Fruit fly (Drosophila melanogaster) whole organism, embryonic: Measurements from ENCODE around the gene Ire1.
A peak's percentile ranks its signal among the peaks of the same experiment; 100 is the strongest.

Source experiments
- Abd-B ChIP-seq: fragments of 200-800 bp; sonication (Bioruptor generic); optimal IDR thresholded peaks from 2 replicates; lab custom pipeline; 2018; ENCODE audit warnings: missing biosample characterization, mild to moderate bottlenecking, missing genetic modification characterization, moderate library complexity
- Ada2b ChIP-seq: fragments of 200-800 bp; sonication (Bioruptor generic); IDR thresholded peaks from 2 replicates; pipeline ENCODE4 v1.3.6; 2022; ENCODE audit warnings: missing biosample characterization, missing genetic modification characterization
- CG10209 ChIP-seq: fragments of 200-800 bp; sonication (Bioruptor generic); optimal IDR thresholded peaks from 3 replicates; lab custom pipeline; 2017; ENCODE audit warnings: missing biosample characterization, mild to moderate bottlenecking, missing genetic modification characterization, missing genetic modification reagents
- CG10654 ChIP-seq: fragments of 200-800 bp; sonication (Bioruptor generic); optimal IDR thresholded peaks from 2 replicates; lab custom pipeline; 2016; ENCODE audit warnings: missing biosample characterization, missing genetic modification characterization
- CG12071 ChIP-seq: fragments of 200-800 bp; sonication (Bioruptor generic); optimal IDR thresholded peaks from 3 replicates; lab custom pipeline; 2018; ENCODE audit warnings: missing biosample characterization, mild to moderate bottlenecking, missing genetic modification characterization
- CG12236 ChIP-seq: fragments of 200-800 bp; sonication (Bioruptor generic); optimal IDR thresholded peaks from 2 replicates; lab custom pipeline; 2016; ENCODE audit warnings: missing biosample characterization, missing genetic modification characterization
- CG13287 ChIP-seq: fragments of 200-800 bp; sonication (Bioruptor generic); IDR thresholded peaks from 2 replicates; pipeline ENCODE4 v1.3.6; 2022; ENCODE audit warnings: missing biosample characterization, missing genetic modification characterization; ENCODE audit not compliant: partially characterized antibody
- CG13424 ChIP-seq: fragments of 200-800 bp; sonication (Bioruptor generic); optimal IDR thresholded peaks from 2 replicates; lab custom pipeline; 2019; ENCODE audit warnings: missing biosample characterization, mild to moderate bottlenecking, missing genetic modification characterization, moderate library complexity
- CG16779 ChIP-seq: fragments of 200-800 bp; sonication (Bioruptor generic); IDR thresholded peaks from 2 replicates; pipeline ENCODE4 v1.3.6; 2022; ENCODE audit warnings: missing biosample characterization, missing genetic modification characterization
- CG17186 ChIP-seq: fragments of 200-800 bp; sonication (Bioruptor generic); optimal IDR thresholded peaks from 3 replicates; lab custom pipeline; 2017; ENCODE audit warnings: missing biosample characterization, missing genetic modification reagents, missing genetic modification characterization
- CG17359 ChIP-seq: fragments of 200-800 bp; sonication (Bioruptor generic); optimal IDR thresholded peaks from 3 replicates; lab custom pipeline; 2018; ENCODE audit warnings: missing biosample characterization, mild to moderate bottlenecking, missing genetic modification characterization, moderate library complexity
- CG17802 ChIP-seq: fragments of 200-800 bp; sonication (Bioruptor generic); optimal IDR thresholded peaks from 2 replicates; lab custom pipeline; 2018; ENCODE audit warnings: missing biosample characterization, mild to moderate bottlenecking, missing genetic modification characterization, moderate library complexity
- CG17912 ChIP-seq: fragments of 200-800 bp; sonication (Bioruptor generic); optimal IDR thresholded peaks from 2 replicates; lab custom pipeline; 2018; ENCODE audit warnings: missing biosample characterization, mild to moderate bottlenecking, missing genetic modification characterization
- CG30403 ChIP-seq: fragments of 200-800 bp; sonication (Bioruptor generic); optimal IDR thresholded peaks from 3 replicates; lab custom pipeline; 2016; ENCODE audit warnings: missing biosample characterization, missing genetic modification characterization
- CG31224 ChIP-seq: fragments of 200-800 bp; sonication (Bioruptor generic); IDR thresholded peaks from 2 replicates; pipeline ENCODE4 v1.3.6; 2022; ENCODE audit warnings: missing biosample characterization, missing genetic modification characterization
- CG3995 ChIP-seq: fragments of 200-800 bp; sonication (Bioruptor generic); optimal IDR thresholded peaks from 3 replicates; lab custom pipeline; 2016; ENCODE audit warnings: missing biosample characterization, missing genetic modification characterization
- CG4707 ChIP-seq: fragments of 200-800 bp; sonication (Bioruptor generic); optimal IDR thresholded peaks from 2 replicates; lab custom pipeline; 2018; ENCODE audit warnings: missing biosample characterization, mild to moderate bottlenecking, missing genetic modification characterization, moderate library complexity
- CG4820 ChIP-seq: fragments of 200-800 bp; sonication (Bioruptor generic); optimal IDR thresholded peaks from 3 replicates; lab custom pipeline; 2016; ENCODE audit warnings: missing biosample characterization, missing genetic modification characterization
- CG5180 ChIP-seq: fragments of 200-800 bp; sonication (Bioruptor generic); optimal IDR thresholded peaks from 3 replicates; lab custom pipeline; 2017; ENCODE audit warnings: missing biosample characterization, missing genetic modification characterization, mild to moderate bottlenecking, moderate library complexity, missing genetic modification reagents
- CG6272 ChIP-seq: fragments of 200-800 bp; sonication (Bioruptor generic); IDR thresholded peaks from 2 replicates; pipeline ENCODE4 v1.3.6; 2022; ENCODE audit warnings: missing biosample characterization, missing genetic modification characterization
- CG7786 ChIP-seq: fragments of 200-800 bp; sonication (Bioruptor generic); optimal IDR thresholded peaks from 2 replicates; lab custom pipeline; 2016; ENCODE audit warnings: missing biosample characterization, missing genetic modification characterization
- CG8765 ChIP-seq: fragments of 200-800 bp; sonication (Bioruptor generic); IDR thresholded peaks from 2 replicates; pipeline ENCODE4 v1.3.6; 2022; ENCODE audit warnings: missing biosample characterization, missing genetic modification characterization
- CG9876 ChIP-seq: fragments of 200-800 bp; sonication (Bioruptor generic); optimal IDR thresholded peaks from 2 replicates; lab custom pipeline; 2016; ENCODE audit warnings: missing biosample characterization, missing genetic modification characterization
- Deaf1 ChIP-seq: fragments of 200-800 bp; optimal IDR thresholded peaks from 3 replicates; lab custom pipeline; 2019; ENCODE audit warnings: missing biosample characterization, mild to moderate bottlenecking, missing genetic modification characterization, moderate library complexity
- Dip2 ChIP-seq: fragments of 200-800 bp; sonication (Bioruptor generic); IDR thresholded peaks from 2 replicates; pipeline ENCODE4 v1.3.6; 2022; ENCODE audit warnings: missing biosample characterization, missing genetic modification characterization
- HHEX ChIP-seq: fragments of 200-800 bp; sonication (Bioruptor generic); optimal IDR thresholded peaks from 3 replicates; lab custom pipeline; 2017; ENCODE audit warnings: missing biosample characterization, mild to moderate bottlenecking, missing genetic modification characterization, missing genetic modification reagents
- HLH54F ChIP-seq: fragments of 200-800 bp; sonication (Bioruptor generic); optimal IDR thresholded peaks from 3 replicates; lab custom pipeline; 2016; ENCODE audit warnings: missing biosample characterization, missing genetic modification characterization
- Hand ChIP-seq: fragments of 200-800 bp; sonication (Bioruptor generic); optimal IDR thresholded peaks from 2 replicates; lab custom pipeline; 2017; ENCODE audit warnings: mild to moderate bottlenecking, missing biosample characterization, missing genetic modification reagents, missing genetic modification characterization
- MESR4 ChIP-seq: fragments of 200-800 bp; sonication (Bioruptor generic); optimal IDR thresholded peaks from 2 replicates; lab custom pipeline; 2018; ENCODE audit warnings: missing biosample characterization, mild to moderate bottlenecking, missing genetic modification characterization, moderate library complexity
- MTF-1 ChIP-seq: fragments of 200-800 bp; sonication (Bioruptor generic); optimal IDR thresholded peaks from 2 replicates; lab custom pipeline; 2018; ENCODE audit warnings: missing biosample characterization, mild to moderate bottlenecking, missing genetic modification characterization, borderline replicate concordance
- NfI ChIP-seq: fragments of 200-800 bp; sonication (Bioruptor generic); optimal IDR thresholded peaks from 3 replicates; lab custom pipeline; 2018; ENCODE audit warnings: missing biosample characterization, mild to moderate bottlenecking, missing genetic modification characterization, moderate library complexity
- Optix ChIP-seq: fragments of 200-800 bp; sonication (Bioruptor generic); IDR thresholded peaks from 3 replicates; pipeline ENCODE4 v1.3.6; 2022; ENCODE audit warnings: missing biosample characterization, missing genetic modification characterization
- Ravus ChIP-seq: fragments of 200-800 bp; sonication (Bioruptor generic); IDR thresholded peaks from 2 replicates; pipeline ENCODE4 v1.3.6; 2022; ENCODE audit warnings: missing biosample characterization, missing genetic modification characterization
- Side ChIP-seq: fragments of 200-800 bp; sonication (Bioruptor generic); optimal IDR thresholded peaks from 2 replicates; lab custom pipeline; 2016; ENCODE audit warnings: missing biosample characterization, missing genetic modification characterization
- Spps ChIP-seq: fragments of 200-800 bp; sonication (Bioruptor generic); optimal IDR thresholded peaks from 2 replicates; lab custom pipeline; 2018; ENCODE audit warnings: missing biosample characterization, mild to moderate bottlenecking, missing genetic modification characterization
- Vsx1 ChIP-seq: fragments of 200-800 bp; sonication (Bioruptor generic); optimal IDR thresholded peaks from 2 replicates; lab custom pipeline; 2017; ENCODE audit warnings: missing biosample characterization, mild to moderate bottlenecking, missing genetic modification characterization, missing genetic modification reagents
- ara ChIP-seq: fragments of 200-800 bp; sonication (Bioruptor generic); IDR thresholded peaks from 2 replicates; pipeline ENCODE4 v1.3.6; 2022; ENCODE audit warnings: missing biosample characterization, missing genetic modification characterization
- bigmax ChIP-seq: fragments of 200-800 bp; sonication (Bioruptor generic); optimal IDR thresholded peaks from 2 replicates; lab custom pipeline; 2018; ENCODE audit warnings: missing biosample characterization, mild to moderate bottlenecking, missing genetic modification characterization
- cg ChIP-seq: fragments of 200-800 bp; sonication (Bioruptor generic); optimal IDR thresholded peaks from 3 replicates; lab custom pipeline; 2019; ENCODE audit warnings: missing biosample characterization, mild to moderate bottlenecking, missing genetic modification characterization, moderate library complexity
- chn ChIP-seq: fragments of 200-800 bp; sonication (Bioruptor generic); optimal IDR thresholded peaks from 2 replicates; lab custom pipeline; 2016; ENCODE audit warnings: missing biosample characterization, missing genetic modification characterization
- exex ChIP-seq: fragments of 200-800 bp; sonication (Bioruptor generic); optimal IDR thresholded peaks from 4 replicates; lab custom pipeline; 2018; ENCODE audit warnings: missing biosample characterization, mild to moderate bottlenecking, missing genetic modification characterization, moderate library complexity
- gfzf ChIP-seq: fragments of 200-800 bp; sonication (Bioruptor generic); optimal IDR thresholded peaks from 2 replicates; lab custom pipeline; 2016; ENCODE audit warnings: missing biosample characterization, mild to moderate bottlenecking, missing genetic modification characterization, moderate library complexity
- hbn ChIP-seq: fragments of 200-800 bp; sonication (Bioruptor generic); IDR thresholded peaks from 2 replicates; pipeline ENCODE4 v1.3.6; 2022; ENCODE audit warnings: missing biosample characterization, missing genetic modification characterization; ENCODE audit not compliant: partially characterized antibody
- inv ChIP-seq: fragments of 200-800 bp; sonication (Bioruptor generic); IDR thresholded peaks from 2 replicates; pipeline ENCODE4 v1.3.6; 2022; ENCODE audit warnings: missing biosample characterization, missing genetic modification characterization; ENCODE audit not compliant: partially characterized antibody
- jigr1 ChIP-seq: fragments of 200-800 bp; sonication (Bioruptor generic); IDR thresholded peaks from 3 replicates; pipeline ENCODE4 v1.3.6; 2022; ENCODE audit warnings: missing biosample characterization, missing genetic modification characterization
- run ChIP-seq: fragments of 200-800 bp; sonication (Bioruptor generic); optimal IDR thresholded peaks from 3 replicates; lab custom pipeline; 2018; ENCODE audit warnings: missing biosample characterization, mild to moderate bottlenecking, missing genetic modification characterization
- schlank ChIP-seq: fragments of 200-800 bp; sonication (Bioruptor generic); optimal IDR thresholded peaks from 2 replicates; lab custom pipeline; 2018; ENCODE audit warnings: missing biosample characterization, mild to moderate bottlenecking, missing genetic modification characterization
- sens-2 ChIP-seq: fragments of 200-800 bp; sonication (Bioruptor generic); IDR thresholded peaks from 2 replicates; pipeline ENCODE4 v1.3.6; 2022; ENCODE audit warnings: missing biosample characterization, missing genetic modification characterization
- tgo ChIP-seq: fragments of 200-800 bp; sonication (Bioruptor generic); IDR thresholded peaks from 3 replicates; pipeline ENCODE4 v1.3.6; 2022; ENCODE audit warnings: missing biosample characterization, missing genetic modification characterization
- vfl ChIP-seq: fragments of 200-800 bp; sonication (Bioruptor generic); optimal IDR thresholded peaks from 2 replicates; lab custom pipeline; 2016; ENCODE audit warnings: missing biosample characterization, missing genetic modification characterization

Gene Ire1

dm6 chr3R:19905932-19906439 is 44.9 kb upstream of the Ire1 start (continued):
- TF ChIP-seq CG30403 (GFP tag; lab: Kevin White, UChicago) (peak; percentile 77), CG8765 (GFP tag; lab: Robert Waterston, UW) (peak; percentile 50; the same call in 1 of the 2 replicates), CG4820 (peak; percentile 49), run (tag; lab: Kevin White, UChicago) (no peak), Ada2b (peak; percentile 78), vfl (GFP tag; lab: Kevin White, UChicago) (peak; percentile 31), Vsx1 (GFP tag; lab: Kevin White, UChicago) (peak; percentile 23), CG16779 (GFP tag; lab: Robert Waterston, UW) (peak; percentile 75; the same call in 1 of the 2 replicates), Optix (GFP tag; lab: Robert Waterston, UW) (peak; percentile 76), ara (GFP tag; lab: Robert Waterston, UW) (peak; percentile 72), CG13424 (tag; lab: Kevin White, UChicago) (peak; percentile 78), exex (tag; lab: Kevin White, UChicago) (peak; percentile 49), jigr1 (GFP tag; lab: Robert Waterston, UW) (peak; percentile 70; the same call in 2 of the 3 replicates), Deaf1 (tag; lab: Kevin White, UChicago) (peak; percentile 52), schlank (tag; lab: Kevin White, UChicago) (peak; percentile 62), Side (peak; percentile 77), HHEX (GFP tag; lab: Kevin White, UChicago) (peak; percentile 80), CG7786 (GFP tag; lab: Kevin White, UChicago) (peak; percentile 85), CG10209 (GFP tag; lab: Kevin White, UChicago) (peak; percentile 81), CG12071 (GFP tag; lab: Kevin White, UChicago) (peak; percentile 78), CG31224 (peak; percentile 80), CG3995 (peak; percentile 44), NfI (GFP tag; lab: Kevin White, UChicago) (peak; percentile 74), Hand (GFP tag; lab: Kevin White, UChicago) (peak; percentile 63), CG17802 (tag; lab: Kevin White, UChicago) (peak; percentile 36), CG17186 (GFP tag; lab: Kevin White, UChicago) (peak; percentile 49), Spps (tag; lab: Kevin White, UChicago) (peak; percentile 13), Abd-B (peak; percentile 78), CG12236 (GFP tag; lab: Kevin White, UChicago) (peak; percentile 27), Dip2 (no peak), CG17912 (GFP tag; lab: Kevin White, UChicago) (no peak), CG17359 (tag; lab: Kevin White, UChicago) (peak; percentile 77), inv (no peak), CG4707 (GFP tag; lab: Kevin White, UChicago) (peak; percentile 98), CG5180 (GFP tag; lab: Kevin White, UChicago) (peak; percentile 49), bigmax (GFP tag; lab: Kevin White, UChicago) (no peak), gfzf (GFP tag; lab: Kevin White, UChicago) (no peak), CG6272 (GFP tag; lab: Robert Waterston, UW) (peak; percentile 87), Ravus (GFP tag; lab: Robert Waterston, UW) (no peak; the same call in 1 of the 2 replicates), MESR4 (GFP tag; lab: Kevin White, UChicago) (peak; percentile 2), CG13287 (GFP tag; lab: Robert Waterston, UW) (no peak), tgo (peak; percentile 84), sens-2 (GFP tag; lab: Robert Waterston, UW) (no peak), hbn (GFP tag; lab: Robert Waterston, UW) (no peak), HLH54F (GFP tag; lab: Kevin White, UChicago) (peak; percentile 83), CG9876 (GFP tag; lab: Kevin White, UChicago) (peak; percentile 56), chn (GFP tag; lab: Kevin White, UChicago) (peak; percentile 67), MTF-1 (GFP tag; lab: Kevin White, UChicago) (peak; percentile 38), cg (GFP tag; lab: Kevin White, UChicago) (peak; percentile 32), CG10654 (GFP tag; lab: Kevin White, UChicago) (peak; percentile 28)
